Worm (Caenorhabditis elegans) whole organism, L1 larva: ENCODE measurements around the gene otub-1.

ENCODE experiments used
- ceh-82 ChIP-seq, 3 experiments: fragments of 150-350 bp in 1 of 3; sonication (generic microtip) in 2 of 3; optimal IDR thresholded peaks; 2 replicates each; lab custom pipeline; 2014 to 2017; ENCODE audit warnings: missing biosample characterization in 3 of 3, missing genetic modification characterization in 3 of 3
- grh-1 ChIP-seq: fragments of 200-800 bp; sonication (Bioruptor generic); IDR thresholded peaks from 2 replicates; pipeline ENCODE4 v1.3.6; 2022; ENCODE audit warnings: missing genetic modification reagents, missing genetic modification characterization, missing compliant biosample characterization
- mep-1 ChIP-seq: fragments of 150-350 bp; optimal IDR thresholded peaks from 2 replicates; lab custom pipeline; 2014; ENCODE audit warnings: missing biosample characterization, missing genetic modification characterization
- nhr-84 ChIP-seq: sonication (generic microtip); optimal IDR thresholded peaks from 2 replicates; lab custom pipeline; 2017; ENCODE audit warnings: missing biosample characterization, missing genetic modification characterization
- zag-1 ChIP-seq: fragments of 150-350 bp; optimal IDR thresholded peaks from 2 replicates; lab custom pipeline; 2014; ENCODE audit warnings: missing biosample characterization, missing genetic modification characterization

DNA sequence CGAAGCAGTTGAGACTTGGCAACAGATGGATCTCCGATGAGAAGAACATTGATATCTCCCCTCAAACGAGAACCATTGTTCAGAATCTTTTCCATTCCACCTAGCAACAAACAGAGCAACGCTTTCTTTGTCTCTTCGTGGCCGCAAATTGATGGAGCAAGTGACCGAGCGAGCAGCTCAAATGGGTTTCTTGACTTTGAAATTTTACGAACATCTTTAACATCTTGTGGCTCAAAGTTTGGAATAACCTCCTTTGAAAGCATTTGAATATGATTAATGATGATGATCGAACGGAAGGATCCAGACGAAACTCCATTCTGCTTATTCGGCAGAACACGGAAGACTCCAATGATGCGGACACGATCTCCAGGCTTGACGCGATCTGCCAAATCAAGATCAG is 7.7 kb upstream of the otub-1 start:
- TF ChIP-seq ceh-82 (tag; optimal IDR thresholded peaks at IDR 0.05; lab: Kevin White, UChicago) (no peak), mep-1 (tag; lab: Kevin White, UChicago) (no peak), zag-1 (no peak), grh-1 (GFP tag; lab: Robert Waterston, UW) (no peak), nhr-84 (tag; lab: Kevin White, UChicago) (no peak)
